Fruit fly (Drosophila melanogaster) whole organism, embryonic: ENCODE data around the gene RhoGDI.

Source experiments
- CG12942 ChIP-seq: fragments of 200-800 bp; sonication (Bioruptor generic); optimal IDR thresholded peaks from 3 replicates; lab custom pipeline; 2016; ENCODE audit warnings: missing biosample characterization, missing genetic modification characterization
- CG14050 ChIP-seq: fragments of 200-800 bp; sonication (Bioruptor generic); IDR thresholded peaks from 3 replicates; pipeline ENCODE4 v1.3.6; 2022; ENCODE audit warnings: missing biosample characterization, missing genetic modification characterization
- CG6854 ChIP-seq: fragments of 200-800 bp; sonication (Bioruptor generic); optimal IDR thresholded peaks from 3 replicates; lab custom pipeline; 2017; ENCODE audit warnings: missing biosample characterization, mild to moderate bottlenecking, missing genetic modification characterization

DNA sequence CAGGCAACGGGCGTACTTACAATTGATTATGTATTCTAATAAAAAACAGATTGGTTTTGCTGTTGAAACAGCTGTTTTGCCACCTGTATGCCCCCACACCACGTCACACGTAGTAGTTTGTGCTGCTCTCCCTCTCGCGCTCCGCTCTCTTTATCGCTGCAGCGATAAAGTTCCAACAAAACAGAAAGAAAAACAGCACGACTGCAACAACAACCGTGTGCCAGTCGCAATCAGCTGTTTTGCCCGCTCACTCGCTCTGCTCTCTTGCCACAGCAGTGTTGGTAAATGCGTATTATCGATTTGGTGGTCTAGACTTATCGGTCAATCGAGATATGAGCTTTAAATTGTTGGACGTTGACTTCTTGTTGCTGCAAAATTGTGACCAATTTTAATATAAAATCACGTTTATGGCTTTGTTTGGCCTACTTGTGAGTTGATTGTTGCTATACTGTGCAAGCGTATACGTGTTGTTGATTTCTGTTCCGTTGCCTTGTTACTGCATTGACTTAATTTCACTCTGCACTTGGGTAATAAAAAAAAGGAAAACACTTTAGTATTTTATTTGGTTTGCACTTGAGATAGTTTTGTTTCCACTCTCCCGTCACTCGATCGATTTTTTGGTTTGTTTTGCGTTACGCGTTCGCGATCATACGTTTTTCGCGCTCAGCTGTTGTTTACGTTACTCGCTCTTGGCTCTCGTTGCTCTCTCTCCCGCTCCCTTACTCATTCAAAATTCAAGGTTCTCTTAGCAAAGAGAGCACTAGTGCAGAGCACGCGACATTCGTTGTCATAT, 31.5 kb upstream of the RhoGDI start:
- TF ChIP-seq CG6854 (no peak), CG12942 (GFP tag; lab: Kevin White, UChicago) (no peak), CG14050 (GFP tag; lab: Robert Waterston, UW) (no peak)
